Worm (Caenorhabditis elegans) whole organism, L4 larva: ENCODE data around the gene srg-32.

Source experiments
- ZK337.2 ChIP-seq: fragments of 200-800 bp; sonication (Bioruptor generic); IDR thresholded peaks from 2 replicates; pipeline ENCODE4 v1.3.6; 2022; ENCODE audit warnings: missing genetic modification reagents, missing genetic modification characterization, missing compliant biosample characterization
- lin-13 ChIP-seq: fragments of 150-350 bp; optimal IDR thresholded peaks from 2 replicates; lab custom pipeline; 2014; ENCODE audit warnings: missing biosample characterization, missing genetic modification reagents, missing genetic modification characterization
- ztf-7 ChIP-seq: fragments of 150-350 bp; optimal IDR thresholded peaks from 2 replicates; lab custom pipeline; 2014; ENCODE audit warnings: missing biosample characterization, missing genetic modification characterization

DNA sequence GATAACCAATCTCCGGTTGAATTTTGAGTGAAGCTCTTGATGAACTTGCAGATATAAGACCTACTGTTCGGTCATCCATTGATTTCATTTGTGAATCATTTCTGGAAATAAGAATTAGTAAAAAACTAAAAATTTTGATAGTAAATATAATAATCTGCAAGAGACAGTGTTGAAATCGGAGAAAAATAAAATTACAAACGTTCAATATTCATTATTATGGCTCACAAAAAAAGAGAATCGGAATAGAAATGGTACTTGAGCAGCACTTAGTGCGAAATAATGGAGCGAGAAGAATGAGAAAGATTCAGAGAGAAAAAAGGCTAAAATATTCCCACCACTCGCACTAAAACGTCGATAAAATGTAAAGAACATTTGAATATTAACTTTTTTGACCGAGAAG is 12.3 kb downstream of the srg-32 start, which contains the start of gene vps-54:
- TF ChIP-seq ZK337.2 (no peak), lin-13 (no peak), ztf-7 (tag; lab: Kevin White, UChicago) (no peak)
